Worm (Caenorhabditis elegans): ENCODE measurements around the gene F23F1.4.

F23F1.4 gene

DNA sequence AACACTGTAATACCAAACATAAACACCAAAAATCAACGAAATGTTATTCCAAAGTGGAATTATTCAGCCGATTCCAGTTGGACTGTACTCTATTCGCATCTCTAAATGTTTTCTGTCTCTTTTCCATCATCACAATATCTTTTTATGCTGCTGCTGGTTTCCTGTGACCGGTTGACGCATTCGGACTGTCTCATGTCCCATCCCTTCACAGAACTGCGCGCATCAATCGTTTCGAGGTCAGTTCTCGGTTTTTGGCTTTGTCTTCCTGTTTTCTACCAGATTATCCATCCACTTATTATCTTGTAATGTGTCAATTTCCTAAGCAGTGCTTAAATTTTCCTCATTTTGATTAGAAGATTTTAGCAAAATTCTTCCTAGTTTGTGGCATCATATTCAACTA is 31.8 kb upstream of the F23F1.4 start:
- no peak for TF ChIP-seq mls-2 (tag; optimal IDR thresholded peaks at IDR 0.05)
- TF ChIP-seq tbx-8 (GFP tag; optimal IDR thresholded peaks at IDR 0.05), result no peak
- TF ChIP-seq nhr-12 (tag; optimal IDR thresholded peaks at IDR 0.05), result no peak

DNA sequence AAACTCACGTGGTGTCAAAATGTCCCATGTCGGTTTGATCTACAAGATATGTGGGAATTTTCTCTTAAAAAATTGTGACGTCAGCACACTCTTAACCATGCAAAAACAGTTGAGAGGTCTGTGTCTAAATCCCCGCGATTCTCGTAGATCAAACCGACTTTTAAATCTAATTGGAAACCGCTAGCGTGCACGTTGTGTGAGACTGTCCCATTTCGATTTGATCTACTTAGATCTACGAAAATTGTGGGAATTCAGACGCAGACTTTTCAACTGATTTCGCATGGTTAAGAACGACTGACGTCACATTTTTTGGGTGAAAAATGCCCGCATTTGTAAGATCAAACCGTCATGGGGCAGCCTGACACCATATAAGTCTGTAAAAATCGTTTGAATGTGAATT is 29.6 kb upstream of the F23F1.4 start:
- TF ChIP-seq nhr-28 (tag; optimal IDR thresholded peaks at IDR 0.05) (no peak), elt-1 (tag; optimal IDR thresholded peaks at IDR 0.05; ENCODE audit: borderline replicate concordance, insufficient read depth) (no peak), lsy-2 (tag; optimal IDR thresholded peaks at IDR 0.05) (no peak), elt-3 (tag; optimal IDR thresholded peaks at IDR 0.05) (no peak), ces-1 (GFP tag; optimal IDR thresholded peaks at IDR 0.05) (no peak), lin-13 (tag; optimal IDR thresholded peaks at IDR 0.05) (no peak)

DNA sequence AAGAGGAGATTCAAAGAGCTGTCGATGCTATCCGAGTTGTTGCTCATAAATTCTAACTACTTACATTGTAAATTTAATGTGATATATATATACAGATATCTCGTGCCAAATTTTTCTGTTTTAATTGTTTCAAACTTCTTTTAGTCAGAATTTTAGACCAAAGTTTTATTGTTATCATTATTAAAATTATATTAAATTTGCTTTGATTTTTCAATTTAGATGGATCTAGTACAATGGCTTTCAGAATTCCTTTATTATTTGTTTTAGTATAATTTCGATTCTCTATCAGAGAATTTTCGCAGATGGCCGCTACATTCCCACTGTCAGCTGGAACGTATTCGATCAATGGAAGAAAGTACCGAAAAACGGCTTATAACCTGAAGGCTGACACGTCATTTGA is 29.1 kb upstream of the F23F1.4 start, which contains the start of gene ascc-1:
Gene ascc-1 (plus strand): TSS at position 301 of the 400 bp plus-strand sequence.
- TF ChIP-seq nhr-76 (tag; optimal IDR thresholded peaks at IDR 0.05) (no peak), flh-1 (GFP tag; optimal IDR thresholded peaks at IDR 0.05) (no peak), bed-3 (GFP tag; optimal IDR thresholded peaks at IDR 0.05) (no peak)

DNA sequence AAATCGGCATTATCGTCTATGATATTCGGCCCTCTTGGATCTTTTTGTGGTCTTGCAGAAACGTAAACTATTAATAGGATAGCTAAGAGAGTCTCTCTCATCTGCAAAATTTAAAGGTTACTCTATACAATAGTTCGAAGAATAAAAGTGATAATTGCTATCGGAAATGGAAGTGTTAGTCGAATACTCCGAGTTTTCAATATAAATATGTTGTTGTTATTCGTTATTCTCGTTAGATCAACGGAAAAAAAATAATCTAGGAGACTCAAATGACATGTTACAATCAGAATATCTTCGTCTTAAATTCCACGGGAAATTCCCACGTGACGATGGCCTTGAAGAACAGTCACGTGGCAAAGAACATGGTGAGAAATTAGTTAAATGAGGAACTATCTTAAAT is 27.0 kb upstream of the F23F1.4 start, which contains the start of gene tre-5:
Gene tre-5 (minus strand): TSS at position 101 of the 400 bp plus-strand sequence.
- TF ChIP-seq sptf-1 (tag; optimal IDR thresholded peaks at IDR 0.05) (no peak), nhr-76 (tag; optimal IDR thresholded peaks at IDR 0.05) (no peak), tbx-8 (GFP tag; optimal IDR thresholded peaks at IDR 0.05) (no peak), elt-3 (tag; optimal IDR thresholded peaks at IDR 0.05) (no peak), lin-32 (GFP tag; optimal IDR thresholded peaks at IDR 0.05) (no peak), drap-1 (GFP tag; optimal IDR thresholded peaks at IDR 0.05) (no peak)

DNA sequence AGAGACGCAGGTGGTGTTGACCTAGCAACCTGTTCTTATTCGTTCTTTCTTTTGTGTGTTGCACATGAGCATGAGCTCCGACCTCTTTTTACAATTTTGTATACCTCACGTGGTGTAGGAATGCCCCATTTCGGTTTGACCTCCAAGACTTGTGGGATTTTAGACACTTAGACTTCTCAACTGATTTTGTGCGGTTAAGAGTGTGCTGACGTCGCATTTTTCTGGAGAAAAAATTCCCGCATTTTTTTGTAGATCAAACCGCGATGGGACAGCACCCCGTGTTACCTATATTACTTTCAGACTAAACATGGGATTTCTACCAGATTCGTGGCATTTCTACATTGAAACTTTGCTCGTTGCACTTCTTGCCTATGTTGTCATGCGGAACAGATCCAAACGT is 23.1 kb upstream of the F23F1.4 start, which contains the start of gene sptl-1:
Gene sptl-1 (plus strand): TSS at position 301 of the 400 bp plus-strand sequence.
- no peak for TF ChIP-seq nhr-76 (tag; optimal IDR thresholded peaks at IDR 0.05)
- TF ChIP-seq elt-3 (tag; optimal IDR thresholded peaks at IDR 0.05), result no peak
- TF ChIP-seq pha-4 (tag; optimal IDR thresholded peaks at IDR 0.05), result peak; percentile 23
- no peak for TF ChIP-seq bed-3 (GFP tag; optimal IDR thresholded peaks at IDR 0.05)
- no peak for TF ChIP-seq sem-2 (GFP tag; optimal IDR thresholded peaks at IDR 0.05)
- TF ChIP-seq ceh-39 (tag; optimal IDR thresholded peaks at IDR 0.05), result no peak

ce11 chrII:50862-51261 is 22.6 kb upstream of the F23F1.4 start:
- TF ChIP-seq unc-62 (GFP tag; optimal IDR thresholded peaks at IDR 0.05) (no peak), M03D4.4 (tag; optimal IDR thresholded peaks at IDR 0.05) (no peak), bed-3 (GFP tag; optimal IDR thresholded peaks at IDR 0.05) (no peak), mab-5 (tag; optimal IDR thresholded peaks at IDR 0.05) (no peak), tbx-8 (GFP tag; optimal IDR thresholded peaks at IDR 0.05) (no peak)

DNA sequence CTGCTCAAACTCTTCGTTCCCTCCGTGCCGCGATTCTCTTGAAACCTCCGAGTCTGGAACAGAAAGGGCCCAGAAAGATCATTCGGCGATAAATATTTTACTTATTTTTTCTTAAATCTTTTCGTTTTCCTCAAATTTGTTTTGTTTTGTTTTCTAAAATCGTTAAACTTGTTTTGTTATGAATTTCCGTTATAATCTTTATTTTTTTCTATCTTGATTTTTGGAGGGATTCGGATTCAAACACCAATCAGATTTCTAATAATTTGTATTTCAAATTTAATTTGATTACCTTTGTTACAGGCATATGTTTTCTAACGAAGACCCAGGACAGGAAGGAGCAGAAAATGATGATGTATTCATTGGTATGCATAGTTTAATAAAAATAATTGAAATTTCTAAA is 19.1 kb upstream of the F23F1.4 start, which contains the start of gene C23H3.5:
Gene C23H3.5 (plus strand): TSS at position 301 of the 400 bp plus-strand sequence.
- TF ChIP-seq lin-13 (tag; optimal IDR thresholded peaks at IDR 0.05) (no peak), elt-1 (tag; optimal IDR thresholded peaks at IDR 0.05; ENCODE audit: borderline replicate concordance, insufficient read depth) (no peak), tbx-8 (GFP tag; optimal IDR thresholded peaks at IDR 0.05) (no peak)

- no peak for TF ChIP-seq ham-2 (GFP tag; optimal IDR thresholded peaks at IDR 0.05)
- TF ChIP-seq ztf-11 (tag; optimal IDR thresholded peaks at IDR 0.05), result no peak
- no peak for TF ChIP-seq ceh-39 (tag; optimal IDR thresholded peaks at IDR 0.05)
- TF ChIP-seq bed-3 (GFP tag; optimal IDR thresholded peaks at IDR 0.05), result no peak
- TF ChIP-seq unc-120 (tag; optimal IDR thresholded peaks at IDR 0.05; ENCODE audit: poor library complexity, severe bottlenecking), result no peak
- no peak for TF ChIP-seq lin-13 (tag; optimal IDR thresholded peaks at IDR 0.05)
- no peak for TF ChIP-seq blmp-1 (tag; optimal IDR thresholded peaks at IDR 0.05)
- no peak for TF ChIP-seq M03D4.4 (tag; optimal IDR thresholded peaks at IDR 0.05)
- TF ChIP-seq mep-1 (tag; optimal IDR thresholded peaks at IDR 0.05), result no peak
- no peak for TF ChIP-seq sem-2 (GFP tag; optimal IDR thresholded peaks at IDR 0.05)
- TF ChIP-seq drap-1 (GFP tag; optimal IDR thresholded peaks at IDR 0.05), result no peak
These were observed 17.9 kb upstream of the F23F1.4 start, which contains the start of gene rpt-4 for ce11 chrII:46116-46515. Gene rpt-4, minus strand, starts transcription at chrII:46216.
